Fruit fly (Drosophila melanogaster): ENCODE data around the gene alpha4GT1.

alpha4GT1 gene

dm6 chr2L:3003399-3003798, 19.5 kb downstream of the alpha4GT1 start (continued):
- TF ChIP-seq dsx (GFP tag; optimal IDR thresholded peaks at IDR 0.05; ENCODE audit: poor library complexity, severe bottlenecking) = no peak
- peak; percentile 93 for TF ChIP-seq Hr4 (GFP tag; optimal IDR thresholded peaks at IDR 0.05)
- TF ChIP-seq fkh (GFP tag; optimal IDR thresholded peaks at IDR 0.05) = peak; percentile 7
- TF ChIP-seq CG9139 (GFP tag; optimal IDR thresholded peaks at IDR 0.05) = no peak
- peak; percentile 47 for TF ChIP-seq pdm3 (GFP tag; optimal IDR thresholded peaks at IDR 0.05)
- no peak for TF ChIP-seq CG8632 (GFP tag; optimal IDR thresholded peaks at IDR 0.05)
- peak; percentile 63 for TF ChIP-seq Gug (GFP tag; IDR thresholded peaks at IDR 0.05)
- peak; percentile 15 for TF ChIP-seq Eip75B (GFP tag; optimal IDR thresholded peaks at IDR 0.05)
- no peak for TF ChIP-seq svp (GFP tag)
- TF ChIP-seq CG6276 (GFP tag; optimal IDR thresholded peaks at IDR 0.05) = peak; percentile 85
- no peak for TF ChIP-seq CG11902 (GFP tag; optimal IDR thresholded peaks at IDR 0.05)
- TF ChIP-seq Hr39 (GFP tag; optimal IDR thresholded peaks at IDR 0.05) = no peak
- TF ChIP-seq CG3032 (tag; optimal IDR thresholded peaks at IDR 0.05) = no peak
- TF ChIP-seq CG6163 (GFP tag; IDR thresholded peaks at IDR 0.05) = peak; percentile 80
- no peak for TF ChIP-seq CG31627 (GFP tag; optimal IDR thresholded peaks at IDR 0.05)

- no peak for TF ChIP-seq Eip93F (GFP tag; optimal IDR thresholded peaks at IDR 0.05)
- peak; percentile 72 for TF ChIP-seq CG32006 (GFP tag; optimal IDR thresholded peaks at IDR 0.05)
- no peak for TF ChIP-seq CG6854 (GFP tag; optimal IDR thresholded peaks at IDR 0.05)
- TF ChIP-seq topi (GFP tag; optimal IDR thresholded peaks at IDR 0.05) = no peak
- TF ChIP-seq Hr38 (GFP tag; optimal IDR thresholded peaks at IDR 0.05) = no peak
- no peak for TF ChIP-seq spab (GFP tag; optimal IDR thresholded peaks at IDR 0.05)
- peak; percentile 29 for TF ChIP-seq OdsH (GFP tag; optimal IDR thresholded peaks at IDR 0.05)
- no peak for TF ChIP-seq ss (GFP tag; optimal IDR thresholded peaks at IDR 0.05)
- no peak for TF ChIP-seq cyc (GFP tag; optimal IDR thresholded peaks at IDR 0.05)
- TF ChIP-seq Hr4 (GFP tag; optimal IDR thresholded peaks at IDR 0.05) = peak; percentile 36
- TF ChIP-seq salr (GFP tag; optimal IDR thresholded peaks at IDR 0.05) = peak in 1 of 2 experiments; percentile 36
- TF ChIP-seq CG9139 (GFP tag; optimal IDR thresholded peaks at IDR 0.05) = no peak
- no peak for TF ChIP-seq CG11762 (GFP tag; optimal IDR thresholded peaks at IDR 0.05; ENCODE audit: insufficient read depth)
- no peak for TF ChIP-seq Sox15 (GFP tag; optimal IDR thresholded peaks at IDR 0.05)
- no peak for TF ChIP-seq CG3032 (tag; optimal IDR thresholded peaks at IDR 0.05)
- TF ChIP-seq CG6276 (GFP tag; optimal IDR thresholded peaks at IDR 0.05) = peak; percentile 63
- TF ChIP-seq CG6163 (GFP tag; IDR thresholded peaks at IDR 0.05) = peak; percentile 59; the same call in 2 of the 3 replicates
- peak; percentile 79 for TF ChIP-seq Eip78C (GFP tag)
- peak; percentile 20 for TF ChIP-seq CG4318 (GFP tag; optimal IDR thresholded peaks at IDR 0.05)
- TF ChIP-seq fd85E (GFP tag; optimal IDR thresholded peaks at IDR 0.05) = no peak
- peak; percentile 54 for TF ChIP-seq Lpt (GFP tag; optimal IDR thresholded peaks at IDR 0.05)
- no peak for TF ChIP-seq Ets96B (tag; optimal IDR thresholded peaks at IDR 0.05)
- TF ChIP-seq achi (GFP tag; optimal IDR thresholded peaks at IDR 0.05) = peak; percentile 1
- no peak for TF ChIP-seq CG8632 (GFP tag; optimal IDR thresholded peaks at IDR 0.05)
- TF ChIP-seq CG34406 (GFP tag; optimal IDR thresholded peaks at IDR 0.05) = no peak
- no peak for TF ChIP-seq Smox (GFP tag; optimal IDR thresholded peaks at IDR 0.05)
- no peak for TF ChIP-seq CG1621 (tag; optimal IDR thresholded peaks at IDR 0.05)
- TF ChIP-seq Met (GFP tag; optimal IDR thresholded peaks at IDR 0.05) = no peak
- peak; percentile 17 for TF ChIP-seq pdm3 (GFP tag; optimal IDR thresholded peaks at IDR 0.05)
- TF ChIP-seq Sox102F (GFP tag; optimal IDR thresholded peaks at IDR 0.05) = no peak
- TF ChIP-seq CG6792 (GFP tag; optimal IDR thresholded peaks at IDR 0.05) = no peak
- TF ChIP-seq CG16779 (tag; optimal IDR thresholded peaks at IDR 0.05) = no peak
- TF ChIP-seq svp (GFP tag) = no peak
- TF ChIP-seq CG8319 (GFP tag; optimal IDR thresholded peaks at IDR 0.05) = no peak
- no peak for TF ChIP-seq net (GFP tag; optimal IDR thresholded peaks at IDR 0.05)
- TF ChIP-seq fkh (GFP tag; optimal IDR thresholded peaks at IDR 0.05) = no peak
- TF ChIP-seq CG8119 (GFP tag; IDR thresholded peaks at IDR 0.05) = peak; percentile 70
- no peak for TF ChIP-seq CG11902 (GFP tag; optimal IDR thresholded peaks at IDR 0.05)
- peak; percentile 58; the same call in 2 of the 3 replicates for TF ChIP-seq eg (GFP tag; IDR thresholded peaks at IDR 0.05)
- no peak for TF ChIP-seq Hr39 (GFP tag; optimal IDR thresholded peaks at IDR 0.05)
- TF ChIP-seq dac (GFP tag; optimal IDR thresholded peaks at IDR 0.05) = no peak
- no peak for TF ChIP-seq CG11294 (GFP tag; IDR thresholded peaks at IDR 0.05)
- no peak for TF ChIP-seq Gug (GFP tag; IDR thresholded peaks at IDR 0.05)
- peak; percentile 69 for TF ChIP-seq CG15336 (GFP tag; IDR thresholded peaks at IDR 0.05)
These were observed 21.0 kb downstream of the alpha4GT1 start for dm6 chr2L:3001953-3002352.

Data from whole organism, prepupa.